Fruit fly (Drosophila melanogaster) whole organism, embryonic: ENCODE data around the gene Cpr64Ab.

Experiments used
- Abd-B ChIP-seq: fragments of 200-800 bp; sonication (Bioruptor generic); optimal IDR thresholded peaks from 2 replicates; lab custom pipeline; 2018; ENCODE audit warnings: missing biosample characterization, mild to moderate bottlenecking, missing genetic modification characterization, moderate library complexity
- Ada2b ChIP-seq: fragments of 200-800 bp; sonication (Bioruptor generic); IDR thresholded peaks from 2 replicates; pipeline ENCODE4 v1.3.6; 2022; ENCODE audit warnings: missing biosample characterization, missing genetic modification characterization
- Adf1 ChIP-seq: fragments of 200-800 bp; sonication (Bioruptor generic); IDR thresholded peaks from 2 replicates; pipeline ENCODE4 v1.3.6; 2022; ENCODE audit warnings: missing biosample characterization, missing genetic modification characterization
- Awh ChIP-seq: fragments of 200-800 bp; sonication (Bioruptor generic); IDR thresholded peaks from 2 replicates; pipeline ENCODE4, ENCODE4 v1.3.6; 2022; ENCODE audit warnings: missing biosample characterization, missing genetic modification characterization
- Blimp-1 ChIP-seq: fragments of 200-800 bp; sonication (Bioruptor generic); optimal IDR thresholded peaks from 3 replicates; lab custom pipeline; 2018; ENCODE audit warnings: missing biosample characterization, missing genetic modification characterization, mild to moderate bottlenecking, moderate library complexity, missing genetic modification reagents
- CG10274 ChIP-seq: fragments of 200-800 bp; sonication (Bioruptor generic); optimal IDR thresholded peaks from 3 replicates; lab custom pipeline; 2017; ENCODE audit warnings: missing biosample characterization, mild to moderate bottlenecking, missing genetic modification characterization
- CG11695 ChIP-seq: fragments of 200-800 bp; sonication (Bioruptor generic); IDR thresholded peaks from 3 replicates; pipeline ENCODE4 v1.3.6; 2022; ENCODE audit warnings: missing biosample characterization, missing genetic modification characterization
- CG14014 ChIP-seq: fragments of 200-800 bp; sonication (Bioruptor generic); IDR thresholded peaks from 2 replicates; pipeline ENCODE4 v1.3.6; 2022; ENCODE audit warnings: missing biosample characterization, missing genetic modification characterization
- CG1529 ChIP-seq: fragments of 200-800 bp; sonication (Bioruptor generic); optimal IDR thresholded peaks from 3 replicates; lab custom pipeline; 2018; ENCODE audit warnings: missing biosample characterization, missing genetic modification characterization
- CG15479 ChIP-seq: fragments of 200-800 bp; sonication (Bioruptor generic); optimal IDR thresholded peaks from 3 replicates; lab custom pipeline; 2019; ENCODE audit warnings: missing biosample characterization, mild to moderate bottlenecking, missing genetic modification characterization, moderate library complexity
- CG17829 ChIP-seq: fragments of 200-800 bp; optimal IDR thresholded peaks from 2 replicates; lab custom pipeline; 2019; ENCODE audit warnings: missing biosample characterization, mild to moderate bottlenecking, missing genetic modification characterization, moderate library complexity
- CG17912 ChIP-seq: fragments of 200-800 bp; sonication (Bioruptor generic); optimal IDR thresholded peaks from 2 replicates; lab custom pipeline; 2018; ENCODE audit warnings: missing biosample characterization, mild to moderate bottlenecking, missing genetic modification characterization
- CG30431 ChIP-seq: fragments of 200-800 bp; sonication (Bioruptor generic); optimal IDR thresholded peaks from 2 replicates; lab custom pipeline; 2017; ENCODE audit warnings: missing biosample characterization, missing genetic modification characterization
- CG3407 ChIP-seq: fragments of 200-800 bp; sonication (Bioruptor generic); optimal IDR thresholded peaks from 2 replicates; lab custom pipeline; 2018; ENCODE audit warnings: missing biosample characterization, mild to moderate bottlenecking, missing genetic modification characterization
- CG3847 ChIP-seq: fragments of 200-800 bp; sonication (Bioruptor generic); IDR thresholded peaks from 2 replicates; pipeline ENCODE4 v1.3.6; 2022; ENCODE audit warnings: missing biosample characterization, missing genetic modification characterization
- CG7271 ChIP-seq: fragments of 200-800 bp; sonication (Bioruptor generic); optimal IDR thresholded peaks from 2 replicates; lab custom pipeline; 2018; ENCODE audit warnings: missing biosample characterization, mild to moderate bottlenecking, missing genetic modification characterization, moderate library complexity
- CG8281 ChIP-seq: fragments of 200-800 bp; sonication (Bioruptor generic); optimal IDR thresholded peaks from 2 replicates; lab custom pipeline; 2018; ENCODE audit warnings: missing biosample characterization, mild to moderate bottlenecking, missing genetic modification characterization, moderate library complexity
- Chrac-16 ChIP-seq: fragments of 200-800 bp; sonication (Bioruptor generic); optimal IDR thresholded peaks from 3 replicates; lab custom pipeline; 2016; ENCODE audit warnings: missing biosample characterization, missing genetic modification characterization
- Dad ChIP-seq: fragments of 200-800 bp; sonication (Bioruptor generic); optimal IDR thresholded peaks from 3 replicates; lab custom pipeline; 2016; ENCODE audit warnings: missing biosample characterization, missing genetic modification characterization
- Drgx ChIP-seq: fragments of 200-800 bp; sonication (Bioruptor generic); IDR thresholded peaks from 2 replicates; pipeline ENCODE4 v1.3.6; 2022; ENCODE audit warnings: missing biosample characterization, missing genetic modification characterization
- Fer2 ChIP-seq: fragments of 200-800 bp; sonication (Bioruptor generic); optimal IDR thresholded peaks from 2 replicates; lab custom pipeline; 2018; ENCODE audit warnings: missing biosample characterization, mild to moderate bottlenecking, missing genetic modification characterization, moderate library complexity
- Hmr ChIP-seq: fragments of 200-800 bp; sonication (Bioruptor generic); optimal IDR thresholded peaks from 3 replicates; lab custom pipeline; 2017; ENCODE audit warnings: mild to moderate bottlenecking, missing biosample characterization, missing genetic modification reagents, missing genetic modification characterization
- Hr3 ChIP-seq: fragments of 200-800 bp; sonication (Bioruptor generic); optimal IDR thresholded peaks from 3 replicates; lab custom pipeline; 2016; ENCODE audit warnings: missing biosample characterization, missing genetic modification characterization
- NC2β ChIP-seq: fragments of 200-800 bp; sonication (Bioruptor generic); optimal IDR thresholded peaks from 2 replicates; lab custom pipeline; 2016; ENCODE audit warnings: missing biosample characterization, missing genetic modification characterization
- Opbp ChIP-seq: fragments of 200-800 bp; sonication (Bioruptor generic); IDR thresholded peaks from 3 replicates; pipeline ENCODE4 v1.3.6; 2022; ENCODE audit warnings: missing biosample characterization, missing genetic modification characterization; ENCODE audit not compliant: partially characterized antibody
- Ptx1 ChIP-seq: fragments of 200-800 bp; sonication (Bioruptor generic); IDR thresholded peaks from 2 replicates; pipeline ENCODE4 v1.3.6; 2022; ENCODE audit warnings: missing biosample characterization, missing genetic modification characterization
- Rfx ChIP-seq: fragments of 200-800 bp; sonication (Bioruptor generic); IDR thresholded peaks from 2 replicates; pipeline ENCODE4 v1.3.6; 2022; ENCODE audit warnings: missing biosample characterization, missing genetic modification characterization
- Side ChIP-seq: fragments of 200-800 bp; sonication (Bioruptor generic); optimal IDR thresholded peaks from 2 replicates; lab custom pipeline; 2016; ENCODE audit warnings: missing biosample characterization, missing genetic modification characterization
- Sry-δ ChIP-seq: fragments of 200-800 bp; sonication (Bioruptor generic); optimal IDR thresholded peaks from 2 replicates; lab custom pipeline; 2016; ENCODE audit warnings: missing biosample characterization, missing genetic modification characterization
- Trl ChIP-seq, 3 experiments: fragments of >200 bp in 2 of 3; fragments of 200-800 bp in 1 of 3; sonication (Bioruptor generic) in 1 of 3; optimal IDR thresholded peaks; 2 replicates in 1 of 3; 3 replicates in 2 of 3; lab custom pipeline; 2016 to 2017; ENCODE audit warnings: missing biosample characterization in 1 of 3, missing genetic modification characterization in 1 of 3
- aop ChIP-seq: fragments of 200-800 bp; sonication (Bioruptor generic); IDR thresholded peaks from 2 replicates; pipeline ENCODE4 v1.3.6; 2022; ENCODE audit warnings: missing biosample characterization, missing genetic modification characterization
- ara ChIP-seq: fragments of 200-800 bp; sonication (Bioruptor generic); IDR thresholded peaks from 2 replicates; pipeline ENCODE4 v1.3.6; 2022; ENCODE audit warnings: missing biosample characterization, missing genetic modification characterization
- az2 ChIP-seq: fragments of 200-800 bp; sonication (Bioruptor generic); optimal IDR thresholded peaks from 3 replicates; lab custom pipeline; 2016; ENCODE audit warnings: missing biosample characterization, missing genetic modification characterization
- en ChIP-seq: fragments of 200-800 bp; sonication (Bioruptor generic); optimal IDR thresholded peaks from 2 replicates; lab custom pipeline; 2016; ENCODE audit warnings: missing biosample characterization, missing genetic modification characterization
- exex ChIP-seq: fragments of 200-800 bp; sonication (Bioruptor generic); optimal IDR thresholded peaks from 4 replicates; lab custom pipeline; 2018; ENCODE audit warnings: missing biosample characterization, mild to moderate bottlenecking, missing genetic modification characterization, moderate library complexity
- fd96Cb ChIP-seq: fragments of 200-800 bp; sonication (Bioruptor generic); optimal IDR thresholded peaks from 2 replicates; lab custom pipeline; 2018; ENCODE audit warnings: missing biosample characterization, mild to moderate bottlenecking, missing genetic modification characterization, moderate library complexity
- gfzf ChIP-seq: fragments of 200-800 bp; sonication (Bioruptor generic); optimal IDR thresholded peaks from 2 replicates; lab custom pipeline; 2016; ENCODE audit warnings: missing biosample characterization, mild to moderate bottlenecking, missing genetic modification characterization, moderate library complexity
- ind ChIP-seq: fragments of 200-800 bp; sonication (Bioruptor generic); optimal IDR thresholded peaks from 3 replicates; lab custom pipeline; 2016; ENCODE audit warnings: missing biosample characterization, missing genetic modification characterization
- kah ChIP-seq: fragments of 200-800 bp; sonication (Bioruptor generic); optimal IDR thresholded peaks from 2 replicates; lab custom pipeline; 2018; ENCODE audit warnings: missing biosample characterization, mild to moderate bottlenecking, missing genetic modification characterization
- oc ChIP-seq: fragments of 200-800 bp; sonication (Bioruptor generic); optimal IDR thresholded peaks from 2 replicates; lab custom pipeline; 2018; ENCODE audit warnings: missing biosample characterization, mild to moderate bottlenecking, missing genetic modification characterization, moderate library complexity
- pnt ChIP-seq: fragments of 200-800 bp; sonication (Bioruptor generic); optimal IDR thresholded peaks from 3 replicates; lab custom pipeline; 2016; ENCODE audit warnings: missing biosample characterization, missing genetic modification characterization
- ranshi ChIP-seq: fragments of 200-800 bp; sonication (Bioruptor generic); IDR thresholded peaks from 2 replicates; pipeline ENCODE4 v1.3.6; 2022; ENCODE audit warnings: missing biosample characterization, missing genetic modification characterization
- sisA ChIP-seq: fragments of 200-800 bp; sonication (Bioruptor generic); IDR thresholded peaks from 2 replicates; pipeline ENCODE4 v1.3.6; 2022; ENCODE audit warnings: missing biosample characterization, missing genetic modification characterization
- sqz ChIP-seq: fragments of 200-800 bp; sonication (Bioruptor generic); optimal IDR thresholded peaks from 3 replicates; lab custom pipeline; 2018; ENCODE audit warnings: missing biosample characterization, mild to moderate bottlenecking, missing genetic modification characterization
- ssp ChIP-seq: fragments of 200-800 bp; sonication (Bioruptor generic); IDR thresholded peaks from 2 replicates; pipeline ENCODE4 v1.3.6; 2022; ENCODE audit warnings: missing biosample characterization, missing genetic modification characterization
- stc ChIP-seq: fragments of 200-800 bp; sonication (Bioruptor generic); IDR thresholded peaks from 2 replicates; pipeline ENCODE4 v1.3.6; 2022; ENCODE audit warnings: missing biosample characterization, missing genetic modification characterization
- tll ChIP-seq, 2 experiments: fragments of 200-800 bp in 1 of 2; fragments of >200 bp in 1 of 2; sonication (Bioruptor generic) in 1 of 2; optimal IDR thresholded peaks; 2 replicates each; lab custom pipeline; 2017 to 2019; ENCODE audit warnings: missing biosample characterization in 2 of 2, missing genetic modification characterization in 2 of 2, mild to moderate bottlenecking in 1 of 2, moderate library complexity in 1 of 2
- tna ChIP-seq: fragments of 200-800 bp; sonication (Bioruptor generic); IDR thresholded peaks from 2 replicates; pipeline ENCODE4 v1.3.6; 2022; ENCODE audit warnings: missing biosample characterization, missing genetic modification characterization; ENCODE audit not compliant: partially characterized antibody
- tx ChIP-seq: fragments of 200-800 bp; sonication (Bioruptor generic); optimal IDR thresholded peaks from 2 replicates; lab custom pipeline; 2016; ENCODE audit warnings: missing biosample characterization, missing genetic modification characterization
- vvl ChIP-seq: fragments of 200-800 bp; sonication (Bioruptor generic); IDR thresholded peaks from 2 replicates; pipeline ENCODE4 v1.3.6; 2022; ENCODE audit warnings: missing biosample characterization, missing genetic modification characterization

The Cpr64Ab gene

dm6 chr3L:4254301-4254834, 43.0 kb upstream of the Cpr64Ab start, which contains the start of the genes ago and CG1265 (continued):
- no peak for TF ChIP-seq CG3407 (GFP tag; lab: Kevin White, UChicago)
- TF ChIP-seq ara (GFP tag; lab: Robert Waterston, UW) = 0 out of 2 replicates have a peak, but pooled peaks have one; percentile 31
- no peak for TF ChIP-seq CG10274 (GFP tag; lab: Kevin White, UChicago)
- TF ChIP-seq Trl (optimal IDR thresholded peaks at IDR 0.05; lab: Kevin White, UChicago) = no peak
- TF ChIP-seq Trl (GFP tag; optimal IDR thresholded peaks at IDR 0.05; lab: Kevin White, UChicago) = no peak
- TF ChIP-seq en = no peak
- TF ChIP-seq gfzf (GFP tag; lab: Kevin White, UChicago) = peak; percentile 73
- peak; percentile 43 for TF ChIP-seq Ptx1 (GFP tag; lab: Robert Waterston, UW)
- TF ChIP-seq ind = peak; percentile 28
- no peak for TF ChIP-seq Side (GFP tag; lab: Kevin White, UChicago)
- TF ChIP-seq Awh = no peak
- peak; percentile 21 for TF ChIP-seq fd96Cb (tag; lab: Kevin White, UChicago)
- no peak for TF ChIP-seq oc (tag; lab: Kevin White, UChicago)
- peak; percentile 68 for TF ChIP-seq Rfx (GFP tag; lab: Robert Waterston, UW)
- no peak for TF ChIP-seq Adf1 (GFP tag; lab: Robert Waterston, UW)
- no peak for TF ChIP-seq kah (GFP tag; lab: Kevin White, UChicago)
- TF ChIP-seq NC2β (GFP tag; lab: Kevin White, UChicago) = no peak
- TF ChIP-seq aop (GFP tag; lab: Robert Waterston, UW) = no peak
- TF ChIP-seq az2 (GFP tag; lab: Kevin White, UChicago) = peak; percentile 3
- TF ChIP-seq Fer2 (tag; lab: Kevin White, UChicago) = peak; percentile 19
- no peak for TF ChIP-seq CG15479 (GFP tag; lab: Kevin White, UChicago)
- peak; percentile 20; the same call in 1 of the 2 replicates for TF ChIP-seq stc (GFP tag; lab: Robert Waterston, UW)
- peak; percentile 52 for TF ChIP-seq CG17829 (tag; lab: Kevin White, UChicago)
- peak; percentile 53 for TF ChIP-seq sqz (GFP tag; lab: Kevin White, UChicago)
- peak; percentile 42 for TF ChIP-seq sisA (GFP tag; lab: Robert Waterston, UW)
- peak; percentile 55 for TF ChIP-seq Hmr (GFP tag; lab: Kevin White, UChicago)
- TF ChIP-seq CG30431 (GFP tag; lab: Kevin White, UChicago) = no peak
- peak; percentile 43; the same call in 1 of the 3 replicates for TF ChIP-seq Opbp (GFP tag; lab: Robert Waterston, UW)
- no peak for TF ChIP-seq ssp (GFP tag; lab: Robert Waterston, UW)
- TF ChIP-seq CG14014 = peak; percentile 47
- no peak for TF ChIP-seq CG11695 (GFP tag; lab: Robert Waterston, UW)
- TF ChIP-seq vvl (GFP tag; lab: Robert Waterston, UW) = peak; percentile 34; the same call in 1 of the 2 replicates
- peak; percentile 25; the same call in 1 of the 2 replicates for TF ChIP-seq Drgx
- TF ChIP-seq pnt (GFP tag; lab: Kevin White, UChicago) = no peak
- no peak for TF ChIP-seq Dad (GFP tag; lab: Kevin White, UChicago)
- TF ChIP-seq CG3847 (GFP tag; lab: Robert Waterston, UW) = peak; percentile 12; the same call in 1 of the 2 replicates
- TF ChIP-seq CG1529 (GFP tag; lab: Kevin White, UChicago) = no peak
- no peak for TF ChIP-seq tx (GFP tag; lab: Kevin White, UChicago)
- TF ChIP-seq Chrac-16 (GFP tag; lab: Kevin White, UChicago) = peak; percentile 32
- TF ChIP-seq tll (GFP tag; optimal IDR thresholded peaks at IDR 0.05; lab: Kevin White, UChicago) = no peak
- peak; percentile 72 for TF ChIP-seq CG17912
- TF ChIP-seq ranshi (GFP tag; lab: Robert Waterston, UW) = peak; percentile 50
- TF ChIP-seq exex (tag; lab: Kevin White, UChicago) = no peak
- no peak for TF ChIP-seq Blimp-1
- TF ChIP-seq Hr3 (GFP tag; lab: Kevin White, UChicago) = peak; percentile 47
- no peak for TF ChIP-seq CG7271
- TF ChIP-seq tna (GFP tag; lab: Robert Waterston, UW) = no peak
- peak; percentile 53 for TF ChIP-seq Abd-B (GFP tag; lab: Kevin White, UChicago)
- peak; percentile 68 for TF ChIP-seq Sry-δ
- no peak for TF ChIP-seq CG8281 (tag; lab: Kevin White, UChicago)
- TF ChIP-seq Ada2b (GFP tag; lab: Robert Waterston, UW) = peak; percentile 18; the same call in 1 of the 2 replicates
